Fruit fly (Drosophila melanogaster) whole organism, embryonic: Measurements from ENCODE around the gene CG31075.

Experiments used
- ATbp ChIP-seq: fragments of 200-800 bp; sonication (Bioruptor generic); optimal IDR thresholded peaks from 2 replicates; lab custom pipeline; 2017; ENCODE audit warnings: missing biosample characterization, mild to moderate bottlenecking, missing genetic modification characterization, missing genetic modification reagents
- Awh ChIP-seq: fragments of 200-800 bp; sonication (Bioruptor generic); IDR thresholded peaks from 2 replicates; pipeline ENCODE4, ENCODE4 v1.3.6; 2022; ENCODE audit warnings: missing biosample characterization, missing genetic modification characterization
- BEAF-32 ChIP-seq: fragments of 200-800 bp; sonication (Bioruptor generic); optimal IDR thresholded peaks from 3 replicates; lab custom pipeline; 2017; ENCODE audit warnings: missing biosample characterization, missing genetic modification characterization, mild to moderate bottlenecking, moderate library complexity, missing genetic modification reagents
- Bdp1 ChIP-seq: fragments of 200-800 bp; sonication (Bioruptor generic); optimal IDR thresholded peaks from 3 replicates; lab custom pipeline; 2016; ENCODE audit warnings: missing biosample characterization, missing genetic modification characterization
- CG10274 ChIP-seq: fragments of 200-800 bp; sonication (Bioruptor generic); optimal IDR thresholded peaks from 3 replicates; lab custom pipeline; 2017; ENCODE audit warnings: missing biosample characterization, mild to moderate bottlenecking, missing genetic modification characterization
- CG10565 ChIP-seq: fragments of 200-800 bp; sonication (Bioruptor generic); optimal IDR thresholded peaks from 3 replicates; lab custom pipeline; 2016; ENCODE audit warnings: missing biosample characterization, mild to moderate bottlenecking, missing genetic modification characterization
- CG11696 ChIP-seq: fragments of 200-800 bp; sonication (Bioruptor generic); IDR thresholded peaks from 2 replicates; pipeline ENCODE4 v1.3.6; 2022; ENCODE audit warnings: missing biosample characterization, missing genetic modification characterization
- CG12299 ChIP-seq: fragments of 200-800 bp; sonication (Bioruptor generic); optimal IDR thresholded peaks from 2 replicates; lab custom pipeline; 2018; ENCODE audit warnings: missing biosample characterization, mild to moderate bottlenecking, missing genetic modification characterization
- CG14050 ChIP-seq: fragments of 200-800 bp; sonication (Bioruptor generic); IDR thresholded peaks from 3 replicates; pipeline ENCODE4 v1.3.6; 2022; ENCODE audit warnings: missing biosample characterization, missing genetic modification characterization
- CG15514 ChIP-seq: fragments of 200-800 bp; sonication (Bioruptor generic); optimal IDR thresholded peaks from 3 replicates; lab custom pipeline; 2017; ENCODE audit warnings: missing biosample characterization, missing genetic modification characterization, mild to moderate bottlenecking, moderate library complexity, missing genetic modification reagents
- CG16815 ChIP-seq: fragments of 200-800 bp; sonication (Bioruptor generic); optimal IDR thresholded peaks from 3 replicates; lab custom pipeline; 2017; ENCODE audit warnings: missing biosample characterization, mild to moderate bottlenecking, missing genetic modification characterization
- CG17186 ChIP-seq: fragments of 200-800 bp; sonication (Bioruptor generic); optimal IDR thresholded peaks from 3 replicates; lab custom pipeline; 2017; ENCODE audit warnings: missing biosample characterization, missing genetic modification reagents, missing genetic modification characterization
- CG1832 ChIP-seq: fragments of 200-800 bp; sonication (Bioruptor generic); optimal IDR thresholded peaks from 2 replicates; lab custom pipeline; 2017; ENCODE audit warnings: missing biosample characterization, mild to moderate bottlenecking, missing genetic modification characterization, inconsistent platforms
- CG2889 ChIP-seq: fragments of 200-800 bp; sonication (Bioruptor generic); IDR thresholded peaks from 3 replicates; pipeline ENCODE4 v1.3.6; 2022; ENCODE audit warnings: missing biosample characterization, missing genetic modification characterization
- CG3065 ChIP-seq: fragments of 200-800 bp; sonication (Bioruptor generic); optimal IDR thresholded peaks from 2 replicates; lab custom pipeline; 2016; ENCODE audit warnings: missing biosample characterization, missing genetic modification characterization
- CG5180 ChIP-seq: fragments of 200-800 bp; sonication (Bioruptor generic); optimal IDR thresholded peaks from 3 replicates; lab custom pipeline; 2017; ENCODE audit warnings: missing biosample characterization, missing genetic modification characterization, mild to moderate bottlenecking, moderate library complexity, missing genetic modification reagents
- CG6683 ChIP-seq: fragments of 200-800 bp; sonication (Bioruptor generic); optimal IDR thresholded peaks from 2 replicates; lab custom pipeline; 2017; ENCODE audit warnings: missing biosample characterization, mild to moderate bottlenecking, missing genetic modification characterization, missing genetic modification reagents
- CG8281 ChIP-seq: fragments of 200-800 bp; sonication (Bioruptor generic); optimal IDR thresholded peaks from 2 replicates; lab custom pipeline; 2018; ENCODE audit warnings: missing biosample characterization, mild to moderate bottlenecking, missing genetic modification characterization, moderate library complexity
- CG9727 ChIP-seq: fragments of 200-800 bp; sonication (Bioruptor generic); optimal IDR thresholded peaks from 3 replicates; lab custom pipeline; 2017; ENCODE audit warnings: missing biosample characterization, mild to moderate bottlenecking, missing genetic modification characterization
- Eip74EF ChIP-seq, 2 experiments: fragments of 200-800 bp in 1 of 2; fragments of >200 bp in 1 of 2; sonication (Bioruptor generic) in 1 of 2; optimal IDR thresholded peaks; 2 replicates each; lab custom pipeline; 2017 to 2019; ENCODE audit warnings: missing biosample characterization in 2 of 2, missing genetic modification characterization in 2 of 2, mild to moderate bottlenecking in 1 of 2, moderate library complexity in 1 of 2
- Elba2 ChIP-seq: fragments of 200-800 bp; sonication (Bioruptor generic); optimal IDR thresholded peaks from 3 replicates; lab custom pipeline; 2016; ENCODE audit warnings: missing biosample characterization, missing genetic modification characterization
- Hmr ChIP-seq: fragments of 200-800 bp; sonication (Bioruptor generic); optimal IDR thresholded peaks from 3 replicates; lab custom pipeline; 2017; ENCODE audit warnings: mild to moderate bottlenecking, missing biosample characterization, missing genetic modification reagents, missing genetic modification characterization
- Hr78 ChIP-seq, 2 experiments: fragments of 200-800 bp in 1 of 2; fragments of >200 bp in 1 of 2; sonication (Bioruptor generic) in 1 of 2; optimal IDR thresholded peaks; 2 replicates each; lab custom pipeline; 2017 to 2019; ENCODE audit warnings: missing biosample characterization in 2 of 2, missing genetic modification characterization in 2 of 2, mild to moderate bottlenecking in 1 of 2, moderate library complexity in 1 of 2
- Hsf ChIP-seq: fragments of 200-800 bp; sonication (Bioruptor generic); optimal IDR thresholded peaks from 3 replicates; lab custom pipeline; 2016; ENCODE audit warnings: missing biosample characterization, missing genetic modification characterization
- Meics ChIP-seq: fragments of 200-800 bp; sonication (Bioruptor generic); optimal IDR thresholded peaks from 2 replicates; lab custom pipeline; 2017; ENCODE audit warnings: missing biosample characterization, mild to moderate bottlenecking, missing genetic modification characterization
- Optix ChIP-seq: fragments of 200-800 bp; sonication (Bioruptor generic); IDR thresholded peaks from 3 replicates; pipeline ENCODE4 v1.3.6; 2022; ENCODE audit warnings: missing biosample characterization, missing genetic modification characterization
- Pdp1 ChIP-seq, 2 experiments: fragments of 200-800 bp; sonication (Bioruptor generic); optimal IDR thresholded peaks; 3 replicates each; lab custom pipeline; 2016; ENCODE audit warnings: missing biosample characterization in 2 of 2, missing genetic modification characterization in 2 of 2, mild to moderate bottlenecking in 1 of 2, moderate library complexity in 1 of 2
- Sry-β ChIP-seq: fragments of 200-800 bp; sonication (Bioruptor generic); optimal IDR thresholded peaks from 2 replicates; lab custom pipeline; 2018; ENCODE audit warnings: missing biosample characterization, mild to moderate bottlenecking, missing genetic modification characterization, moderate library complexity
- Usf ChIP-seq: fragments of 200-800 bp; sonication (Bioruptor generic); optimal IDR thresholded peaks from 2 replicates; lab custom pipeline; 2017; ENCODE audit warnings: missing genotype, missing biosample characterization, missing genetic modification characterization
- Vsx1 ChIP-seq: fragments of 200-800 bp; sonication (Bioruptor generic); optimal IDR thresholded peaks from 2 replicates; lab custom pipeline; 2017; ENCODE audit warnings: missing biosample characterization, mild to moderate bottlenecking, missing genetic modification characterization, missing genetic modification reagents
- aop ChIP-seq: fragments of 200-800 bp; sonication (Bioruptor generic); IDR thresholded peaks from 2 replicates; pipeline ENCODE4 v1.3.6; 2022; ENCODE audit warnings: missing biosample characterization, missing genetic modification characterization
- caup ChIP-seq: fragments of 200-800 bp; sonication (Bioruptor generic); optimal IDR thresholded peaks from 3 replicates; lab custom pipeline; 2017; ENCODE audit warnings: missing biosample characterization, mild to moderate bottlenecking, missing genetic modification characterization, moderate library complexity; ENCODE audit not compliant: severe bottlenecking
- chif ChIP-seq, 2 experiments: fragments of 200-800 bp; sonication (Bioruptor generic); optimal IDR thresholded peaks; 3 replicates each; lab custom pipeline; 2016; ENCODE audit warnings: missing biosample characterization in 2 of 2, missing genetic modification characterization in 2 of 2
- chinmo ChIP-seq: fragments of 200-800 bp; sonication (Bioruptor generic); IDR thresholded peaks from 4 replicates; pipeline ENCODE4 v1.3.6; 2022; ENCODE audit warnings: missing biosample characterization, missing genetic modification characterization; ENCODE audit not compliant: partially characterized antibody
- chn ChIP-seq: fragments of 200-800 bp; sonication (Bioruptor generic); optimal IDR thresholded peaks from 2 replicates; lab custom pipeline; 2016; ENCODE audit warnings: missing biosample characterization, missing genetic modification characterization
- esg ChIP-seq: fragments of 200-800 bp; sonication (Bioruptor generic); conservative IDR thresholded peaks from 2 replicates; pipeline ENCODE4 v1.3.6; 2022; ENCODE audit warnings: missing biosample characterization, missing genetic modification characterization
- gcm ChIP-seq: fragments of 200-800 bp; sonication (Bioruptor generic); optimal IDR thresholded peaks from 2 replicates; lab custom pipeline; 2019; ENCODE audit warnings: missing biosample characterization, mild to moderate bottlenecking, missing genetic modification characterization, moderate library complexity
- gsb ChIP-seq: fragments of 200-800 bp; sonication (Bioruptor generic); IDR thresholded peaks from 2 replicates; pipeline ENCODE4 v1.3.6; 2022; ENCODE audit warnings: missing biosample characterization, missing genetic modification characterization
- luna ChIP-seq: fragments of 200-800 bp; sonication (Bioruptor generic); optimal IDR thresholded peaks from 2 replicates; lab custom pipeline; 2016; ENCODE audit warnings: missing biosample characterization, missing genetic modification characterization
- nom ChIP-seq: fragments of 200-800 bp; sonication (Bioruptor generic); optimal IDR thresholded peaks from 2 replicates; lab custom pipeline; 2017; ENCODE audit warnings: missing biosample characterization, missing genetic modification characterization, mild to moderate bottlenecking, moderate library complexity, missing genetic modification reagents
- sim ChIP-seq: fragments of 200-800 bp; sonication (Bioruptor generic); IDR thresholded peaks from 2 replicates; pipeline ENCODE4 v1.3.6; 2022; ENCODE audit warnings: missing biosample characterization, missing genetic modification characterization
- slou ChIP-seq: fragments of 200-800 bp; sonication (Bioruptor generic); optimal IDR thresholded peaks from 3 replicates; lab custom pipeline; 2016; ENCODE audit warnings: missing biosample characterization, missing genetic modification characterization
- slp2 ChIP-seq: fragments of 200-800 bp; sonication (Bioruptor generic); optimal IDR thresholded peaks from 2 replicates; lab custom pipeline; 2016; ENCODE audit warnings: missing biosample characterization, missing genetic modification characterization
- sr ChIP-seq: fragments of 200-800 bp; sonication (Bioruptor generic); IDR thresholded peaks from 3 replicates; pipeline ENCODE4 v1.3.6; 2022; ENCODE audit warnings: missing biosample characterization, missing genetic modification characterization
- tin ChIP-seq: fragments of 200-800 bp; sonication (Bioruptor generic); optimal IDR thresholded peaks from 3 replicates; lab custom pipeline; 2016; ENCODE audit warnings: missing biosample characterization, missing genetic modification characterization
- tx ChIP-seq: fragments of 200-800 bp; sonication (Bioruptor generic); optimal IDR thresholded peaks from 2 replicates; lab custom pipeline; 2016; ENCODE audit warnings: missing biosample characterization, missing genetic modification characterization
- usp ChIP-seq: fragments of >200 bp; optimal IDR thresholded peaks from 2 replicates; lab custom pipeline; 2017; ENCODE audit warnings: missing biosample characterization, missing genetic modification characterization
- wek ChIP-seq: fragments of 200-800 bp; sonication (Bioruptor generic); optimal IDR thresholded peaks from 3 replicates; lab custom pipeline; 2018; ENCODE audit warnings: missing biosample characterization, mild to moderate bottlenecking, missing genetic modification characterization, moderate library complexity
- zf30C ChIP-seq: fragments of 200-800 bp; sonication (Bioruptor generic); optimal IDR thresholded peaks from 3 replicates; lab custom pipeline; 2018; ENCODE audit warnings: missing biosample characterization, mild to moderate bottlenecking, missing genetic modification characterization

Gene CG31075

DNA sequence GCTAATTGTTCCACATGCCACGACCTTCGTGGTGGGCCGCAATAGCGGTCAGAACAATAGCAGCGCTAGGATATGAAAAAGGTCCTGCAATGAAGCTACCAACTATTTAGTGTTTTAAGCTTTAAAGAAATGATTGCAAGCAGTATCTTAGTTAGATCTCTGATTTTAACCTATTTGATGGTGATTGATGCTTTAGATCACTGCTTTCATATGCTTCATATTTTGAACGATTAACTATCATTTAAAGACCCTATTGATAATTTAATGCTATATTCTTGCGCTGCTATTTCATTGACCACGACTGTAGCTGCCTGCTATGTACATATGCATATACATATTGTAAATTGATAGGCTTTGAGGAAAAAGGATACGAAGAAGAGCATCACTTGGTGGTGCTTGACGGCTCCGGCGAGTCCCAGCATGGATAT, 24.6 kb downstream of the CG31075 start (continued):
- TF ChIP-seq CG15514 (GFP tag; lab: Kevin White, UChicago) = peak; percentile 68
- no peak for TF ChIP-seq CG1832
- TF ChIP-seq Elba2 (GFP tag; lab: Kevin White, UChicago) = no peak
- TF ChIP-seq CG2889 (GFP tag; lab: Robert Waterston, UW) = no peak
- TF ChIP-seq sim (GFP tag; lab: Robert Waterston, UW) = no peak
- TF ChIP-seq caup (GFP tag; lab: Kevin White, UChicago) = peak; percentile 78
- no peak for TF ChIP-seq chinmo (GFP tag; lab: Robert Waterston, UW)
- TF ChIP-seq Hr78 (GFP tag; optimal IDR thresholded peaks at IDR 0.05; lab: Kevin White, UChicago) = peak in 1 of 2 experiments; percentile 25
- peak; percentile 76 for TF ChIP-seq nom
- TF ChIP-seq Eip74EF (GFP tag; optimal IDR thresholded peaks at IDR 0.05; lab: Kevin White, UChicago) = peak in 1 of 2 experiments; percentile 68
- peak; percentile 5 for TF ChIP-seq CG10274 (GFP tag; lab: Kevin White, UChicago)
- peak; percentile 40 for TF ChIP-seq CG10565 (GFP tag; lab: Kevin White, UChicago)
- TF ChIP-seq Hmr (GFP tag; lab: Kevin White, UChicago) = peak; percentile 48
- TF ChIP-seq Optix (GFP tag; lab: Robert Waterston, UW) = no peak
- no peak for TF ChIP-seq BEAF-32 (GFP tag; lab: Kevin White, UChicago)
- TF ChIP-seq wek = no peak
- TF ChIP-seq CG12299 (tag; lab: Kevin White, UChicago) = peak; percentile 34
- no peak for TF ChIP-seq Bdp1 (GFP tag; lab: Kevin White, UChicago)
- peak; percentile 85 for TF ChIP-seq tin
- no peak for TF ChIP-seq gsb (GFP tag; lab: Robert Waterston, UW)
- TF ChIP-seq luna (GFP tag; lab: Kevin White, UChicago) = peak; percentile 30
- TF ChIP-seq gcm (GFP tag; lab: Kevin White, UChicago) = peak; percentile 46
- no peak; the same call in 1 of the 2 replicates for TF ChIP-seq esg (GFP tag; lab: Robert Waterston, UW)
- TF ChIP-seq ATbp (GFP tag; lab: Kevin White, UChicago) = peak; percentile 27
- TF ChIP-seq Pdp1 (GFP tag; optimal IDR thresholded peaks at IDR 0.05; lab: Kevin White, UChicago) = peak; percentile 41 to 82
- TF ChIP-seq slou (GFP tag; lab: Kevin White, UChicago) = peak; percentile 48
- peak; percentile 3 for TF ChIP-seq tx
- no peak for TF ChIP-seq CG6683 (GFP tag; lab: Kevin White, UChicago)
- peak; percentile 90 for TF ChIP-seq CG9727 (GFP tag; lab: Kevin White, UChicago)
- no peak for TF ChIP-seq chn
- TF ChIP-seq chif (GFP tag; optimal IDR thresholded peaks at IDR 0.05; lab: Kevin White, UChicago) = no peak
- TF ChIP-seq Hsf (GFP tag; lab: Kevin White, UChicago) = peak; percentile 21
- TF ChIP-seq sr (GFP tag; lab: Robert Waterston, UW) = 0 out of 3 replicates have a peak, but pooled peaks have one; percentile 3
- TF ChIP-seq Awh (GFP tag; lab: Robert Waterston, UW) = no peak
- no peak for TF ChIP-seq usp (GFP tag; lab: Kevin White, UChicago)
- TF ChIP-seq Meics = peak; percentile 31
- no peak for TF ChIP-seq CG3065
- peak; percentile 93 for TF ChIP-seq CG11696 (GFP tag; lab: Robert Waterston, UW)
- no peak for TF ChIP-seq zf30C (GFP tag; lab: Kevin White, UChicago)
- no peak for TF ChIP-seq CG8281 (tag; lab: Kevin White, UChicago)
- TF ChIP-seq slp2 = no peak
- TF ChIP-seq Sry-β (GFP tag; lab: Kevin White, UChicago) = no peak
- TF ChIP-seq CG17186 (GFP tag; lab: Kevin White, UChicago) = no peak
- TF ChIP-seq CG14050 (GFP tag; lab: Robert Waterston, UW) = no peak; the same call in 2 of the 3 replicates
- no peak for TF ChIP-seq Vsx1 (GFP tag; lab: Kevin White, UChicago)
- peak; percentile 68 for TF ChIP-seq CG5180 (GFP tag; lab: Kevin White, UChicago)
- TF ChIP-seq aop (GFP tag; lab: Robert Waterston, UW) = no peak
- TF ChIP-seq CG16815 = peak; percentile 24
- no peak for TF ChIP-seq Usf
